Worm (Caenorhabditis elegans) whole organism, late embryonic: ENCODE results near the gene mom-2.
A peak's percentile ranks its signal among the peaks of the same experiment; 100 is the strongest.
"Not testable (repeated sequence)": the region's sequence is repeated elsewhere in the genome, so short reads cannot be mapped to it uniquely, and the experiment has no call there.

Source experiments
- C08G9.2 ChIP-seq: sonication (generic microtip); optimal IDR thresholded peaks from 2 replicates; lab custom pipeline; 2016; ENCODE audit warnings: mild to moderate bottlenecking, missing genetic modification characterization, moderate library complexity, missing compliant biosample characterization
- C38D4.7 ChIP-seq: fragments of 200-800 bp; sonication (Bioruptor generic); optimal IDR thresholded peaks from 2 replicates; lab custom pipeline; 2018; ENCODE audit warnings: mild to moderate bottlenecking, missing genetic modification characterization, moderate library complexity, missing compliant biosample characterization
- F13H6.1 ChIP-seq: sonication (generic microtip); optimal IDR thresholded peaks from 2 replicates; lab custom pipeline; 2016; ENCODE audit warnings: missing genetic modification characterization, missing compliant biosample characterization
- K02D7.2 ChIP-seq: sonication (generic microtip); optimal IDR thresholded peaks from 2 replicates; lab custom pipeline; 2017; ENCODE audit warnings: mild to moderate bottlenecking, missing genetic modification characterization, missing compliant biosample characterization
- K09A11.1 ChIP-seq: sonication (generic microtip); optimal IDR thresholded peaks from 2 replicates; lab custom pipeline; 2017; ENCODE audit warnings: antibody characterized with exemption, mild to moderate bottlenecking, missing genetic modification characterization, missing compliant biosample characterization; ENCODE audit not compliant: insufficient read depth
- T23F11.4 ChIP-seq: fragments of 200-800 bp; sonication (Bioruptor generic); optimal IDR thresholded peaks from 2 replicates; lab custom pipeline; 2018; ENCODE audit warnings: mild to moderate bottlenecking, missing genetic modification characterization, missing compliant biosample characterization
- Y22D7AL.16 ChIP-seq: sonication (generic microtip); optimal IDR thresholded peaks from 2 replicates; lab custom pipeline; 2016; ENCODE audit warnings: missing genetic modification characterization, missing compliant biosample characterization
- ama-1 ChIP-seq: fragments of 150-350 bp; optimal IDR thresholded peaks from 2 replicates; lab custom pipeline; 2014
- ceh-18 ChIP-seq: sonication (generic microtip); optimal IDR thresholded peaks from 2 replicates; lab custom pipeline; 2016; ENCODE audit warnings: missing genetic modification characterization, missing compliant biosample characterization
- ceh-2 ChIP-seq: sonication (generic microtip); optimal IDR thresholded peaks from 2 replicates; lab custom pipeline; 2016; ENCODE audit warnings: missing genotype, missing genetic modification characterization, missing compliant biosample characterization
- ceh-22 ChIP-seq: sonication (generic microtip); optimal IDR thresholded peaks from 2 replicates; lab custom pipeline; 2017; ENCODE audit warnings: missing biosample characterization, missing genetic modification characterization
- ceh-30 ChIP-seq: fragments of 150-350 bp; optimal IDR thresholded peaks from 2 replicates; lab custom pipeline; 2014; ENCODE audit warnings: missing biosample characterization, missing genetic modification characterization
- ceh-31 ChIP-seq: sonication (generic microtip); optimal IDR thresholded peaks from 2 replicates; lab custom pipeline; 2016; ENCODE audit warnings: missing genetic modification characterization, missing compliant biosample characterization
- ceh-34 ChIP-seq: sonication (generic microtip); optimal IDR thresholded peaks from 2 replicates; lab custom pipeline; 2016; ENCODE audit warnings: mild to moderate bottlenecking, missing genetic modification characterization, missing compliant biosample characterization
- ceh-48 ChIP-seq: sonication (generic microtip); optimal IDR thresholded peaks from 2 replicates; lab custom pipeline; 2016; ENCODE audit warnings: missing genetic modification characterization, inconsistent platforms, missing compliant biosample characterization
- che-1 ChIP-seq: sonication (generic microtip); optimal IDR thresholded peaks from 2 replicates; lab custom pipeline; 2016; ENCODE audit warnings: mild to moderate bottlenecking, missing genetic modification characterization, missing compliant biosample characterization
- dmd-4 ChIP-seq: sonication (generic microtip); optimal IDR thresholded peaks from 2 replicates; lab custom pipeline; 2016; ENCODE audit warnings: borderline replicate concordance, missing genetic modification characterization, missing compliant biosample characterization
- elt-4 ChIP-seq: sonication (generic microtip); optimal IDR thresholded peaks from 2 replicates; lab custom pipeline; 2016; ENCODE audit warnings: missing genetic modification characterization, missing compliant biosample characterization
- fkh-10 ChIP-seq: fragments of 150-350 bp; optimal IDR thresholded peaks from 2 replicates; lab custom pipeline; 2014; ENCODE audit warnings: missing biosample characterization, missing genetic modification reagents, missing genetic modification characterization
- gmeb-2 ChIP-seq: sonication (generic microtip); optimal IDR thresholded peaks from 2 replicates; lab custom pipeline; 2016; ENCODE audit warnings: missing genetic modification characterization, inconsistent platforms, missing compliant biosample characterization
- hlh-13 ChIP-seq: fragments of 200-800 bp; sonication (Bioruptor generic); optimal IDR thresholded peaks from 2 replicates; lab custom pipeline; 2018; ENCODE audit warnings: mild to moderate bottlenecking, missing genetic modification characterization, missing compliant biosample characterization
- hlh-30 ChIP-seq: sonication (generic microtip); optimal IDR thresholded peaks from 2 replicates; lab custom pipeline; 2017; ENCODE audit warnings: antibody characterized with exemption, missing genetic modification characterization, missing compliant biosample characterization; ENCODE audit not compliant: insufficient read depth
- hlh-8 ChIP-seq: sonication (generic microtip); optimal IDR thresholded peaks from 2 replicates; lab custom pipeline; 2016; ENCODE audit warnings: missing genotype, missing genetic modification characterization, missing compliant biosample characterization
- nhr-11 ChIP-seq: fragments of 150-350 bp; optimal IDR thresholded peaks from 2 replicates; lab custom pipeline; 2014; ENCODE audit warnings: missing biosample characterization, missing genetic modification characterization
- nhr-232 ChIP-seq: sonication (generic microtip); optimal IDR thresholded peaks from 2 replicates; lab custom pipeline; 2016; ENCODE audit warnings: missing genetic modification characterization, missing compliant biosample characterization
- odd-2 ChIP-seq: sonication (generic microtip); optimal IDR thresholded peaks from 2 replicates; lab custom pipeline; 2017; ENCODE audit warnings: antibody characterized with exemption, mild to moderate bottlenecking, missing genetic modification characterization, missing compliant biosample characterization
- pha-4 ChIP-seq: fragments of 150-350 bp; optimal IDR thresholded peaks from 2 replicates; lab custom pipeline; 2018; ENCODE audit warnings: missing biosample characterization, missing genetic modification reagents, missing genetic modification characterization
- pros-1 ChIP-seq: fragments of 150-350 bp; optimal IDR thresholded peaks from 2 replicates; lab custom pipeline; 2014; ENCODE audit warnings: missing biosample characterization, missing genetic modification reagents, missing genetic modification characterization
- ref-2 ChIP-seq: sonication (generic microtip); optimal IDR thresholded peaks from 2 replicates; lab custom pipeline; 2016; ENCODE audit warnings: missing genetic modification characterization, missing compliant biosample characterization
- rnt-1 ChIP-seq: sonication (generic microtip); optimal IDR thresholded peaks from 2 replicates; lab custom pipeline; 2016; ENCODE audit warnings: missing genetic modification characterization, missing compliant biosample characterization
- sdc-2 ChIP-seq: sonication (generic microtip); optimal IDR thresholded peaks from 2 replicates; lab custom pipeline; 2016; ENCODE audit warnings: missing genotype, missing genetic modification characterization, missing compliant biosample characterization
- sox-4 ChIP-seq: sonication (generic microtip); optimal IDR thresholded peaks from 2 replicates; lab custom pipeline; 2017; ENCODE audit warnings: mild to moderate bottlenecking, missing genetic modification characterization, inconsistent platforms, missing compliant biosample characterization
- tbx-2 ChIP-seq: sonication (generic microtip); optimal IDR thresholded peaks from 2 replicates; lab custom pipeline; 2016; ENCODE audit warnings: missing genetic modification characterization, missing compliant biosample characterization
- unc-42 ChIP-seq: sonication (generic microtip); optimal IDR thresholded peaks from 2 replicates; lab custom pipeline; 2016; ENCODE audit warnings: missing genotype, missing genetic modification characterization, missing compliant biosample characterization
- unc-55 ChIP-seq: sonication (generic microtip); optimal IDR thresholded peaks from 2 replicates; lab custom pipeline; 2017; ENCODE audit warnings: missing biosample characterization, missing genetic modification reagents, missing genetic modification characterization

mom-2 gene

ce11 chrV:8325906-8326305 is 29.9 kb upstream of the mom-2 start:
- TF ChIP-seq nhr-232 (tag; lab: Kevin White, UChicago) (no peak), unc-55 (GFP tag; lab: Kevin White, UChicago) (no peak), ceh-22 (tag; lab: Kevin White, UChicago) (no peak), C08G9.2 (no peak), ceh-34 (no peak), ama-1 (lab: Kevin White, UChicago) (no peak), ceh-31 (tag; lab: Kevin White, UChicago) (no peak), rnt-1 (no peak), odd-2 (no peak), che-1 (tag; lab: Kevin White, UChicago) (no peak)

- no peak for TF ChIP-seq K02D7.2 (tag; lab: Kevin White, UChicago)
- no peak for TF ChIP-seq sox-4
- no peak for TF ChIP-seq dmd-4 (tag; lab: Kevin White, UChicago)
- TF ChIP-seq pha-4 (tag; lab: Kevin White, UChicago), result no peak
- TF ChIP-seq K09A11.1 (tag; lab: Kevin White, UChicago), result no peak
These were observed 28.7 kb upstream of the mom-2 start for ce11 chrV:8327080-8327479.

ce11 chrV:8334360-8334759 is 21.4 kb upstream of the mom-2 start, which contains the start of gene tmd-2:
Gene tmd-2 (plus strand): TSS chrV:8334660.
- TF ChIP-seq unc-42 (no peak), hlh-13 (no peak), C08G9.2 (no peak)

DNA sequence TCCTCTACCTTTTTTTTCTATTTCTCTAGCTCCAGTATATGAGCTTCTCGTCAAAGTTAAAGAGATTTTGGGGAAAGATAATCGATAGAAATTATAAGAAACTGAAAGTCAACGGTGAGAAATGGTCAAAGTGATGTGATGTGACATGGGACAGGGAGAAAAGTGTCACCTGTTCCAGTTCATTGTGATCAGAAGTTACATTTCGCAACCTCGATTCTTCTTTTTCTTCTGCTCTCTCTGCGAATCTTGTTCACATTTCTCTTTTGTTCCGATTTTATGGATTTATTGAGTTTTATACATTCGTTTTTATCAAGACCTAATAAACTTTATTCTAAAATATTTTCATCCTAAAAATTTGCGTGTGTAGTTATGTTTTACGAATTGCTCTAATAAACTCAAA is 20.2 kb upstream of the mom-2 start:
- TF ChIP-seq sdc-2 (tag; lab: Kevin White, UChicago), result no peak
- TF ChIP-seq unc-55 (GFP tag; lab: Kevin White, UChicago), result peak; percentile 66

DNA sequence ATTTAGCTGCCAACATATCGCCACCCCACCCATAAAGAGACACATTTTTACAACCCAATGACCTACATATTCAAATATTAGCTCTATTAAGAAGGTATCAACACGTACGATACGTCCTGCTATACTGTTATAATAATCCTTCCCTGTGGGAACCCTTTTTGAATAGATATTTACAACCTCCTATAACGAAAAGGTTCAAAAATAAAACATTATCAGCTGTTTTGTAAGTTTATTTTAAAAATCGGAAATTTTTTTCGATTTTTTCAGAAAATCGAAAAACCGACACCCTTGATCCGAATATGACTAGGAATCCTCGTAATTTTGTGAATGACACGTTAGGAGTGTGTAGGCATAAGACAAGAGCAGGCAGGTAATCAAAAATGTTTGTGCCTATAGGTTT is 14.9 kb upstream of the mom-2 start, which contains the start of gene C08D8.7:
TSS of gene C08D8.7 (plus strand) at position 301 of the 400 bp plus-strand sequence.
- TF ChIP-seq che-1 (tag; lab: Kevin White, UChicago); ceh-30 (tag; lab: Kevin White, UChicago); unc-55 (GFP tag; lab: Kevin White, UChicago): not testable (repeated sequence)

DNA sequence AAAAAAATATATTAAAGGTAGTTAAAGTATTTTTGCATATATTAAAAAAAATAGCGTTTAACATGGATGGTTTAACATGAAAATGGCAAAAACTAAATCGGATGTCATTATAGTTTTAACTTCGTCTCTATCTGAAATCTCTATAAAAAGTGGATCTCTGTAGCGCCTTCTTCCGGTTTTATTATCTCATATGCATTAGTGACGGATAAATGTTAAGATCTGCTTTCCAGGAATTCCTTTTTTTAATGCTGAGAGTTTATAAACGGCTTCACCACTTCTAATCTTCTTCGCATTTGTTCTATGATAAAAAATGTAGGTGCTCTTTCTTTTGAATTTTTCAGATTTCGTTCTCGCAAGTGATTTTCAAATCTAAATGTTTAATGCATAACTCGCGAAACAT is 13.4 kb upstream of the mom-2 start:
- TF ChIP-seq ceh-18, result no peak
- no peak for TF ChIP-seq nhr-11 (tag; lab: Kevin White, UChicago)
- TF ChIP-seq gmeb-2 (tag; lab: Kevin White, UChicago), result no peak
- TF ChIP-seq hlh-8 (tag; lab: Kevin White, UChicago), result no peak
- no peak for TF ChIP-seq rnt-1
- no peak for TF ChIP-seq T23F11.4
- TF ChIP-seq odd-2, result no peak
- no peak for TF ChIP-seq elt-4 (tag; lab: Kevin White, UChicago)
- no peak for TF ChIP-seq tbx-2 (tag; lab: Kevin White, UChicago)
- TF ChIP-seq ref-2 (tag; lab: Kevin White, UChicago), result no peak
- TF ChIP-seq ama-1 (lab: Kevin White, UChicago), result no peak
- TF ChIP-seq pros-1, result no peak

DNA sequence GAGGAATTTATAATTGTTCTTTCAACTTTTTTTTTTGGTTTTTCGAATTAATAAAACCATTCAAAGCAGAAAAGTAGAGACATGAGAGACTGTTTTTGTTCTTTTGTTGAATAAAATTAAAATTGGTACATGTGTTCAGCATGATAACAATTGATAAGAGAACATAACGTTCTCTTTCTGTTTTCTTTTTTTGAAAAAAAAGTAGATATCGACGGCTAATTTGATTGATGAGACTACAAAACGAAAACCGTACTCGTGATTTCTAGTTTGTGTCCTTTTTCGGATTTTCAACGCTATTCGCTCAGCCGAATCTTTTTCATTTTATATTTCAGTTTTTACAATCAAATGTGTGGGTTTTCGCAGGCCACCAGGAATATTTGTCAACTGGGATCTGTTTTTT is 10.4 kb upstream of the mom-2 start, which contains the start of gene C08D8.1:
TSS of gene C08D8.1 (plus strand) at position 324 of the 400 bp plus-strand sequence.
- no peak for TF ChIP-seq C38D4.7 (GFP tag; lab: Kevin White, UChicago)
- TF ChIP-seq fkh-10 (GFP tag; lab: Kevin White, UChicago), result no peak
- no peak for TF ChIP-seq odd-2
- TF ChIP-seq hlh-30 (tag; lab: Kevin White, UChicago), result no peak
- TF ChIP-seq Y22D7AL.16 (tag; lab: Kevin White, UChicago), result no peak
- no peak for TF ChIP-seq unc-42
- no peak for TF ChIP-seq pha-4 (tag; lab: Kevin White, UChicago)
- no peak for TF ChIP-seq ceh-2 (tag; lab: Kevin White, UChicago)
- no peak for TF ChIP-seq ceh-48 (tag; lab: Kevin White, UChicago)
- TF ChIP-seq F13H6.1 (tag; lab: Kevin White, UChicago), result no peak
- TF ChIP-seq nhr-11 (tag; lab: Kevin White, UChicago), result no peak
